Fruit fly (Drosophila melanogaster): ENCODE measurements around the gene tefu.

The tefu gene

dm6 chr3R:15280619-15281334 lies 38.7 kb upstream of the tefu start (continued):
- TF ChIP-seq ATbp (GFP tag; optimal IDR thresholded peaks at IDR 0.05) (peak; percentile 54), slbo (GFP tag; IDR thresholded peaks at IDR 0.05) (peak; percentile 51), crol (GFP tag; IDR thresholded peaks at IDR 0.05) (no peak), CG8765 (GFP tag; IDR thresholded peaks at IDR 0.05) (no peak), exex (tag; optimal IDR thresholded peaks at IDR 0.05) (peak; percentile 12), stwl (tag; optimal IDR thresholded peaks at IDR 0.05) (peak; percentile 12), danr (GFP tag; IDR thresholded peaks at IDR 0.05) (no peak), bigmax (GFP tag; optimal IDR thresholded peaks at IDR 0.05) (no peak), CG10979 (tag; optimal IDR thresholded peaks at IDR 0.05) (peak; percentile 87), cg (GFP tag; optimal IDR thresholded peaks at IDR 0.05) (peak; percentile 64), CG4730 (GFP tag; IDR thresholded peaks at IDR 0.05) (no peak), CG9817 (tag; optimal IDR thresholded peaks at IDR 0.05) (peak; percentile 40), trh (GFP tag; optimal IDR thresholded peaks at IDR 0.05) (peak; percentile 41), lola (GFP tag; optimal IDR thresholded peaks at IDR 0.05) (peak in 1 of 3 experiments; percentile 91), grn (GFP tag; optimal IDR thresholded peaks at IDR 0.05) (no peak), br (optimal IDR thresholded peaks at IDR 0.05) (no peak), trem (tag; optimal IDR thresholded peaks at IDR 0.05) (peak; percentile 71), CG10462 (GFP tag; optimal IDR thresholded peaks at IDR 0.05) (peak; percentile 43), CG10654 (GFP tag; optimal IDR thresholded peaks at IDR 0.05) (peak; percentile 59), dan (GFP tag; IDR thresholded peaks at IDR 0.05) (no peak), pzg (GFP tag; optimal IDR thresholded peaks at IDR 0.05) (no peak), slp2 (GFP tag; optimal IDR thresholded peaks at IDR 0.05) (peak; percentile 3), CG17361 (GFP tag; IDR thresholded peaks at IDR 0.05) (peak; percentile 95), CG17359 (tag; optimal IDR thresholded peaks at IDR 0.05) (peak; percentile 48), CG6254 (GFP tag; optimal IDR thresholded peaks at IDR 0.05) (peak; percentile 62), CG10366 (GFP tag; IDR thresholded peaks at IDR 0.05) (no peak), sob (GFP tag; IDR thresholded peaks at IDR 0.05) (0 out of 2 replicates have a peak, but pooled peaks have one; percentile 34), CG18262 (tag; optimal IDR thresholded peaks at IDR 0.05) (peak; percentile 92), Vsx1 (GFP tag; optimal IDR thresholded peaks at IDR 0.05) (peak; percentile 62), CG14667 (GFP tag; IDR thresholded peaks at IDR 0.05) (peak; percentile 35; the same call in 1 of the 2 replicates), lmd (GFP tag; IDR thresholded peaks at IDR 0.05) (peak; percentile 60), CG14710 (tag; optimal IDR thresholded peaks at IDR 0.05) (peak; percentile 83), ewg (GFP tag; optimal IDR thresholded peaks at IDR 0.05) (peak; percentile 54), Mes4 (GFP tag; optimal IDR thresholded peaks at IDR 0.05) (peak; percentile 30), Oaz (GFP tag; IDR thresholded peaks at IDR 0.05) (no peak), Lhr (GFP tag; optimal IDR thresholded peaks at IDR 0.05) (peak; percentile 39), CG2120 (GFP tag; optimal IDR thresholded peaks at IDR 0.05) (peak; percentile 32), kay (GFP tag; optimal IDR thresholded peaks at IDR 0.05) (peak; percentile 19), sqz (GFP tag; optimal IDR thresholded peaks at IDR 0.05) (peak; percentile 61), CG10543 (GFP tag; optimal IDR thresholded peaks at IDR 0.05) (peak; percentile 35), salm (tag; optimal IDR thresholded peaks at IDR 0.05) (peak; percentile 31), bsh (GFP tag; optimal IDR thresholded peaks at IDR 0.05) (peak in 1 of 2 experiments; percentile 71), Atf6 (GFP tag; IDR thresholded peaks at IDR 0.05) (no peak), CG12155 (GFP tag; optimal IDR thresholded peaks at IDR 0.05) (peak; percentile 47), da (GFP tag; optimal IDR thresholded peaks at IDR 0.05) (no peak), E2f1 (GFP tag; IDR thresholded peaks at IDR 0.05) (peak; percentile 32; the same call in 1 of the 2 replicates), schlank (tag; optimal IDR thresholded peaks at IDR 0.05) (no peak), CG7839 (tag; optimal IDR thresholded peaks at IDR 0.05) (peak; percentile 82), Asciz (GFP tag; optimal IDR thresholded peaks at IDR 0.05) (peak; percentile 59)

Data from whole organism, embryonic.